Fruit fly (Drosophila melanogaster) whole organism, embryonic: ENCODE results near the gene Vti1a.
A peak's percentile ranks its signal among the peaks of the same experiment; 100 is the strongest.

Experiments used
- Asciz ChIP-seq: fragments of 200-800 bp; sonication (Bioruptor generic); optimal IDR thresholded peaks from 2 replicates; lab custom pipeline; 2017; ENCODE audit warnings: missing biosample characterization, mild to moderate bottlenecking, missing genetic modification characterization, missing genetic modification reagents
- Bdp1 ChIP-seq: fragments of 200-800 bp; sonication (Bioruptor generic); optimal IDR thresholded peaks from 3 replicates; lab custom pipeline; 2016; ENCODE audit warnings: missing biosample characterization, missing genetic modification characterization
- CG10209 ChIP-seq: fragments of 200-800 bp; sonication (Bioruptor generic); optimal IDR thresholded peaks from 3 replicates; lab custom pipeline; 2017; ENCODE audit warnings: missing biosample characterization, mild to moderate bottlenecking, missing genetic modification characterization, missing genetic modification reagents
- CG10366 ChIP-seq: fragments of 200-800 bp; sonication (Bioruptor generic); IDR thresholded peaks from 2 replicates; pipeline ENCODE4 v1.3.6; 2022; ENCODE audit warnings: missing biosample characterization, missing genetic modification characterization
- CG11085 ChIP-seq: fragments of 200-800 bp; sonication (Bioruptor generic); IDR thresholded peaks from 2 replicates; pipeline ENCODE4 v1.3.6; 2022; ENCODE audit warnings: missing biosample characterization, missing genetic modification characterization
- CG11398 ChIP-seq: fragments of 200-800 bp; sonication (Bioruptor generic); optimal IDR thresholded peaks from 2 replicates; lab custom pipeline; 2016; ENCODE audit warnings: missing biosample characterization, missing genetic modification characterization
- CG12391 ChIP-seq: fragments of 200-800 bp; sonication (Bioruptor generic); optimal IDR thresholded peaks from 3 replicates; lab custom pipeline; 2018; ENCODE audit warnings: missing biosample characterization, mild to moderate bottlenecking, missing genetic modification characterization, moderate library complexity
- CG12659 ChIP-seq: fragments of 200-800 bp; sonication (Bioruptor generic); optimal IDR thresholded peaks from 3 replicates; lab custom pipeline; 2017; ENCODE audit warnings: mild to moderate bottlenecking, missing biosample characterization, missing genetic modification reagents, missing genetic modification characterization
- CG13775 ChIP-seq: fragments of 200-800 bp; sonication (Bioruptor generic); optimal IDR thresholded peaks from 3 replicates; lab custom pipeline; 2017; ENCODE audit warnings: missing biosample characterization, mild to moderate bottlenecking, missing genetic modification characterization
- CG14860 ChIP-seq: fragments of 200-800 bp; sonication (Bioruptor generic); IDR thresholded peaks from 3 replicates; pipeline ENCODE4 v1.3.6; 2022; ENCODE audit warnings: missing biosample characterization, missing genetic modification characterization; ENCODE audit not compliant: partially characterized antibody
- CG17385 ChIP-seq: fragments of 200-800 bp; sonication (Bioruptor generic); optimal IDR thresholded peaks from 3 replicates; lab custom pipeline; 2018; ENCODE audit warnings: missing biosample characterization, mild to moderate bottlenecking, missing genetic modification characterization
- CG1792 ChIP-seq: fragments of 200-800 bp; sonication (Bioruptor generic); optimal IDR thresholded peaks from 2 replicates; lab custom pipeline; 2016; ENCODE audit warnings: missing biosample characterization, missing genetic modification characterization
- CG18764 ChIP-seq: fragments of 200-800 bp; sonication (Bioruptor generic); optimal IDR thresholded peaks from 3 replicates; lab custom pipeline; 2016; ENCODE audit warnings: missing biosample characterization, missing genetic modification characterization
- CG3065 ChIP-seq: fragments of 200-800 bp; sonication (Bioruptor generic); optimal IDR thresholded peaks from 2 replicates; lab custom pipeline; 2016; ENCODE audit warnings: missing biosample characterization, missing genetic modification characterization
- CG31224 ChIP-seq: fragments of 200-800 bp; sonication (Bioruptor generic); IDR thresholded peaks from 2 replicates; pipeline ENCODE4 v1.3.6; 2022; ENCODE audit warnings: missing biosample characterization, missing genetic modification characterization
- CG31365 ChIP-seq: fragments of 200-800 bp; sonication (Bioruptor generic); optimal IDR thresholded peaks from 2 replicates; lab custom pipeline; 2018; ENCODE audit warnings: missing biosample characterization, mild to moderate bottlenecking, missing genetic modification characterization
- CG3407 ChIP-seq: fragments of 200-800 bp; sonication (Bioruptor generic); optimal IDR thresholded peaks from 2 replicates; lab custom pipeline; 2018; ENCODE audit warnings: missing biosample characterization, mild to moderate bottlenecking, missing genetic modification characterization
- CG4328 ChIP-seq: fragments of 200-800 bp; sonication (Bioruptor generic); optimal IDR thresholded peaks from 3 replicates; lab custom pipeline; 2017; ENCODE audit warnings: missing biosample characterization, missing genetic modification reagents, missing genetic modification characterization
- CG6813 ChIP-seq: fragments of 200-800 bp; sonication (Bioruptor generic); optimal IDR thresholded peaks from 2 replicates; lab custom pipeline; 2017; ENCODE audit warnings: missing biosample characterization, missing genetic modification characterization, mild to moderate bottlenecking, moderate library complexity, missing genetic modification reagents
- CG7556 ChIP-seq: fragments of 200-800 bp; sonication (Bioruptor generic); optimal IDR thresholded peaks from 2 replicates; lab custom pipeline; 2017; ENCODE audit warnings: missing biosample characterization, mild to moderate bottlenecking, missing genetic modification characterization
- Deaf1 ChIP-seq: fragments of 200-800 bp; optimal IDR thresholded peaks from 3 replicates; lab custom pipeline; 2019; ENCODE audit warnings: missing biosample characterization, mild to moderate bottlenecking, missing genetic modification characterization, moderate library complexity
- Dek ChIP-seq: fragments of 200-800 bp; sonication (Bioruptor generic); optimal IDR thresholded peaks from 3 replicates; lab custom pipeline; 2019; ENCODE audit warnings: missing biosample characterization, mild to moderate bottlenecking, missing genetic modification characterization, moderate library complexity
- Drgx ChIP-seq: fragments of 200-800 bp; sonication (Bioruptor generic); IDR thresholded peaks from 2 replicates; pipeline ENCODE4 v1.3.6; 2022; ENCODE audit warnings: missing biosample characterization, missing genetic modification characterization
- Eip74EF ChIP-seq, 2 experiments: fragments of 200-800 bp in 1 of 2; fragments of >200 bp in 1 of 2; sonication (Bioruptor generic) in 1 of 2; optimal IDR thresholded peaks; 2 replicates each; lab custom pipeline; 2017 to 2019; ENCODE audit warnings: missing biosample characterization in 2 of 2, missing genetic modification characterization in 2 of 2, mild to moderate bottlenecking in 1 of 2, moderate library complexity in 1 of 2
- Fer3 ChIP-seq: fragments of 200-800 bp; sonication (Bioruptor generic); optimal IDR thresholded peaks from 2 replicates; lab custom pipeline; 2018; ENCODE audit warnings: missing biosample characterization, mild to moderate bottlenecking, missing genetic modification characterization, moderate library complexity
- HLH54F ChIP-seq: fragments of 200-800 bp; sonication (Bioruptor generic); optimal IDR thresholded peaks from 3 replicates; lab custom pipeline; 2016; ENCODE audit warnings: missing biosample characterization, missing genetic modification characterization
- HmgD ChIP-seq: fragments of 200-800 bp; sonication (Bioruptor generic); optimal IDR thresholded peaks from 3 replicates; lab custom pipeline; 2016; ENCODE audit warnings: missing biosample characterization, missing genetic modification characterization
- Hmr ChIP-seq: fragments of 200-800 bp; sonication (Bioruptor generic); optimal IDR thresholded peaks from 3 replicates; lab custom pipeline; 2017; ENCODE audit warnings: mild to moderate bottlenecking, missing biosample characterization, missing genetic modification reagents, missing genetic modification characterization
- Hr78 ChIP-seq, 2 experiments: fragments of 200-800 bp in 1 of 2; fragments of >200 bp in 1 of 2; sonication (Bioruptor generic) in 1 of 2; optimal IDR thresholded peaks; 2 replicates each; lab custom pipeline; 2017 to 2019; ENCODE audit warnings: missing biosample characterization in 2 of 2, missing genetic modification characterization in 2 of 2, mild to moderate bottlenecking in 1 of 2, moderate library complexity in 1 of 2
- Mes4 ChIP-seq: fragments of 200-800 bp; sonication (Bioruptor generic); optimal IDR thresholded peaks from 2 replicates; lab custom pipeline; 2016; ENCODE audit warnings: missing biosample characterization, missing genetic modification characterization
- Scr ChIP-seq: fragments of 200-800 bp; sonication (Bioruptor generic); IDR thresholded peaks from 2 replicates; pipeline ENCODE4 v1.3.6; 2022; ENCODE audit warnings: missing biosample characterization, missing genetic modification characterization; ENCODE audit not compliant: partially characterized antibody
- Tbp ChIP-seq: fragments of >200 bp; optimal IDR thresholded peaks from 2 replicates; lab custom pipeline; 2018; ENCODE audit warnings: missing biosample characterization, missing genetic modification characterization
- Usf ChIP-seq: fragments of 200-800 bp; sonication (Bioruptor generic); optimal IDR thresholded peaks from 2 replicates; lab custom pipeline; 2017; ENCODE audit warnings: missing genotype, missing biosample characterization, missing genetic modification characterization
- cato ChIP-seq: fragments of 200-800 bp; sonication (Bioruptor generic); optimal IDR thresholded peaks from 2 replicates; lab custom pipeline; 2016; ENCODE audit warnings: missing biosample characterization, missing genetic modification characterization, borderline replicate concordance
- chinmo ChIP-seq: fragments of 200-800 bp; sonication (Bioruptor generic); IDR thresholded peaks from 4 replicates; pipeline ENCODE4 v1.3.6; 2022; ENCODE audit warnings: missing biosample characterization, missing genetic modification characterization; ENCODE audit not compliant: partially characterized antibody
- ci ChIP-seq: fragments of 200-800 bp; sonication (Bioruptor generic); IDR thresholded peaks from 3 replicates; pipeline ENCODE4 v1.3.6; 2022; ENCODE audit warnings: missing biosample characterization, missing genetic modification characterization
- grn ChIP-seq: fragments of 200-800 bp; sonication (Bioruptor generic); optimal IDR thresholded peaks from 3 replicates; lab custom pipeline; 2017; ENCODE audit warnings: missing biosample characterization, missing genetic modification characterization
- hkb ChIP-seq, 2 experiments: fragments of 200-800 bp in 1 of 2; fragments of >200 bp in 1 of 2; sonication (Bioruptor generic) in 1 of 2; IDR thresholded peaks in 1 of 2; optimal IDR thresholded peaks in 1 of 2; 2 replicates each; pipeline versions ENCODE4 v1.3.6 to Lab custom; 2017 to 2022; ENCODE audit warnings: missing biosample characterization in 1 of 2, missing genetic modification characterization in 1 of 2
- knrl ChIP-seq: fragments of 200-800 bp; sonication (Bioruptor generic); IDR thresholded peaks from 3 replicates; pipeline ENCODE4 v1.3.6; 2022; ENCODE audit warnings: missing biosample characterization, missing genetic modification characterization; ENCODE audit not compliant: partially characterized antibody
- lab ChIP-seq: fragments of 200-800 bp; sonication (Bioruptor generic); optimal IDR thresholded peaks from 3 replicates; lab custom pipeline; 2017; ENCODE audit warnings: missing biosample characterization, missing genetic modification characterization, mild to moderate bottlenecking, moderate library complexity, missing genetic modification reagents
- mirr ChIP-seq: fragments of 200-800 bp; sonication (Bioruptor generic); optimal IDR thresholded peaks from 3 replicates; lab custom pipeline; 2018; ENCODE audit warnings: missing biosample characterization, mild to moderate bottlenecking, missing genetic modification characterization
- pzg ChIP-seq: fragments of 200-800 bp; sonication (Bioruptor generic); optimal IDR thresholded peaks from 3 replicates; lab custom pipeline; 2018; ENCODE audit warnings: missing biosample characterization, mild to moderate bottlenecking, missing genetic modification characterization, moderate library complexity
- sim ChIP-seq: fragments of 200-800 bp; sonication (Bioruptor generic); IDR thresholded peaks from 2 replicates; pipeline ENCODE4 v1.3.6; 2022; ENCODE audit warnings: missing biosample characterization, missing genetic modification characterization
- stwl ChIP-seq: fragments of 200-800 bp; sonication (Bioruptor generic); optimal IDR thresholded peaks from 3 replicates; lab custom pipeline; 2018; ENCODE audit warnings: missing biosample characterization, mild to moderate bottlenecking, missing genetic modification characterization, moderate library complexity
- unc-4 ChIP-seq: fragments of 200-800 bp; sonication (Bioruptor generic); IDR thresholded peaks from 2 replicates; pipeline ENCODE4 v1.3.6; 2022; ENCODE audit warnings: missing biosample characterization, missing genetic modification characterization; ENCODE audit not compliant: partially characterized antibody
- vfl ChIP-seq: fragments of 200-800 bp; sonication (Bioruptor generic); optimal IDR thresholded peaks from 2 replicates; lab custom pipeline; 2016; ENCODE audit warnings: missing biosample characterization, missing genetic modification characterization
- vvl ChIP-seq: fragments of 200-800 bp; sonication (Bioruptor generic); IDR thresholded peaks from 2 replicates; pipeline ENCODE4 v1.3.6; 2022; ENCODE audit warnings: missing biosample characterization, missing genetic modification characterization
- z ChIP-seq: fragments of 200-800 bp; sonication (Bioruptor generic); IDR thresholded peaks from 3 replicates; pipeline ENCODE4 v1.3.6; 2022; ENCODE audit warnings: missing biosample characterization, missing genetic modification characterization

Gene Vti1a

DNA sequence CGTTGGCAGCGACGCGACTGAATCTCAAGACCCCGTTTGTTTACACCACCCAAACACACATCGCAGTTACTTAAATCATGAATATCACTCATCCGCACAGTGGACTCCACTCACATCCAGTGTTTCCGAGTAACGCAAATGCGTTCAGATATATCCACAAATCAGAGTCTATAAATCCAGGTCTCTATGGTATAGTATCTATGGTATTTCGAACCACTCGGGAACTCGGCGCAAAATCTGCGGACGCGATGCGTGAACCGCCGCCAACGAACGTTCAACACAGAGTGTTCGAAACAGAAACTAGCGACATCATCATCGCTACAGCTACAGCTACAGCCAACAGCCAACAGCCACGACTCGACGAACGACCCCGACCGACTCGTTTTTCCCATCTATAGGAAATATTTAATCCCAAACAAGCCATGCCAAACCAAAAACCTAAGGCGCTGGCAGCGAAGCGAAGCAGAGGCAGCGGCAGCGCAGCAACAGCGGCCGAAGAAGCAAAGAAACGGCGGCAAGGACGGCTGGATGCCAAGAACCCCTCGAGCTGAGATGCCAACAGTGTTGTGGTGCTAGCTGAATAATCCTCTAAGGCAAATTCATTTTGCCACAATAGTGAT lies 6.1 kb upstream of the Vti1a start, which contains the start of gene CG13894 (continued):
- TF ChIP-seq CG18764 (GFP tag; lab: Kevin White, UChicago): no peak
- TF ChIP-seq lab (GFP tag; lab: Kevin White, UChicago): peak; percentile 37
- TF ChIP-seq CG3065 (GFP tag; lab: Kevin White, UChicago): no peak
- TF ChIP-seq Deaf1: peak; percentile 95
- TF ChIP-seq sim: no peak
- peak; percentile 71; the same call in 2 of the 3 replicates for TF ChIP-seq ci (GFP tag; lab: Robert Waterston, UW)
- peak; percentile 20; the same call in 1 of the 3 replicates for TF ChIP-seq knrl (GFP tag; lab: Robert Waterston, UW)
- no peak for TF ChIP-seq CG6813 (GFP tag; lab: Kevin White, UChicago)
- TF ChIP-seq Eip74EF (GFP tag; optimal IDR thresholded peaks at IDR 0.05; lab: Kevin White, UChicago): no peak
- peak; percentile 82; the same call in 2 of the 4 replicates for TF ChIP-seq chinmo (GFP tag; lab: Robert Waterston, UW)
- no peak for TF ChIP-seq CG14860 (GFP tag; lab: Robert Waterston, UW)
- no peak for TF ChIP-seq Usf
- no peak for TF ChIP-seq CG13775
- TF ChIP-seq stwl (tag; lab: Kevin White, UChicago): no peak
- TF ChIP-seq HLH54F: no peak
- no peak for TF ChIP-seq HmgD (GFP tag; lab: Kevin White, UChicago)
- peak; percentile 31; the same call in 1 of the 2 replicates for TF ChIP-seq Drgx (GFP tag; lab: Robert Waterston, UW)
- peak; percentile 54 for TF ChIP-seq vvl (GFP tag; lab: Robert Waterston, UW)
- 0 out of 2 replicates have a peak, but pooled peaks have one; percentile 15 for TF ChIP-seq Scr (GFP tag; lab: Robert Waterston, UW)
- no peak for TF ChIP-seq mirr
- TF ChIP-seq pzg (GFP tag; lab: Kevin White, UChicago): no peak
- peak; percentile 40 for TF ChIP-seq CG11398 (GFP tag; lab: Kevin White, UChicago)
- no peak for TF ChIP-seq Fer3 (tag; lab: Kevin White, UChicago)
- TF ChIP-seq CG10366 (GFP tag; lab: Robert Waterston, UW): no peak
- TF ChIP-seq CG1792: no peak
- no peak for TF ChIP-seq CG17385 (GFP tag; lab: Kevin White, UChicago)
- no peak for TF ChIP-seq Asciz
- TF ChIP-seq grn (GFP tag; lab: Kevin White, UChicago): no peak
- no peak for TF ChIP-seq Tbp (GFP tag; lab: Kevin White, UChicago)
- no peak for TF ChIP-seq Mes4 (GFP tag; lab: Kevin White, UChicago)
- no peak for TF ChIP-seq CG31365 (tag; lab: Kevin White, UChicago)
- no peak for TF ChIP-seq cato (GFP tag; lab: Kevin White, UChicago)
- no peak for TF ChIP-seq hkb (optimal IDR thresholded peaks at IDR 0.05; lab: Kevin White, UChicago)
- no peak for TF ChIP-seq hkb (GFP tag; IDR thresholded peaks at IDR 0.05; lab: Robert Waterston, UW)
- no peak for TF ChIP-seq Dek (tag; lab: Kevin White, UChicago)
- no peak for TF ChIP-seq Hr78 (GFP tag; optimal IDR thresholded peaks at IDR 0.05; lab: Kevin White, UChicago)
- TF ChIP-seq vfl (GFP tag; lab: Kevin White, UChicago): no peak
- no peak for TF ChIP-seq CG12391 (tag; lab: Kevin White, UChicago)
- peak; percentile 68; the same call in 1 of the 3 replicates for TF ChIP-seq z
- no peak for TF ChIP-seq CG4328
- TF ChIP-seq unc-4 (GFP tag; lab: Robert Waterston, UW): no peak
- no peak for TF ChIP-seq Hmr (GFP tag; lab: Kevin White, UChicago)
- TF ChIP-seq CG3407: no peak
- TF ChIP-seq CG7556 (GFP tag; lab: Kevin White, UChicago): no peak
- TF ChIP-seq CG10209 (GFP tag; lab: Kevin White, UChicago): no peak
- no peak for TF ChIP-seq CG12659 (GFP tag; lab: Kevin White, UChicago)
- TF ChIP-seq CG11085 (GFP tag; lab: Robert Waterston, UW): no peak
- TF ChIP-seq Bdp1 (GFP tag; lab: Kevin White, UChicago): no peak
- TF ChIP-seq CG31224 (GFP tag; lab: Robert Waterston, UW): no peak
